Fruit fly (Drosophila melanogaster): Measurements from ENCODE around the gene CG13288.

DNA sequence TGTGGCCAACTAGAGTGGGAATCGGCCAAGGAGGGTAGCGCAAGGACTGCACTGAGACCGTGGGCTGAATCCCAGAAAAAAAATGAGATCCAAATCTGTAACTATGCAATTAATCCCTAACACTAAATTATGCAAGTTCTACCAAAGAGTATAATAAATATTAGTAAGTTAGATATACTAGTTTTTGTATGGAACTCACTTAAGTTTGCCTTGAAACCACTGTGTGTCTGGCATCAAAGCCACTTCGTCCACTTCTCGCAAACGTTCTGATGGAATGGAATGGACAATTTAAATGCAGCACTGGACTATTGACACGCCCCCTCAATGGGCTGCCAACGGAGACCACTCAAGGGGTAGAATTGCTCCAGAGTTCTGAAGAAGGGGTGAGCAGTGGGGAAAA is 50.9 kb downstream of the CG13288 start:
- TF ChIP-seq CG11617 (GFP tag; optimal IDR thresholded peaks at IDR 0.05) (no peak), CG33017 (tag; optimal IDR thresholded peaks at IDR 0.05) (no peak), bab1 (GFP tag; optimal IDR thresholded peaks at IDR 0.05) (no peak)

Measured in whole organism, adult.